Fruit fly (Drosophila melanogaster) Kc167 (cell line): ENCODE data around the gene CG13801.

Experiments
- Sin3A ChIP-seq: fragments of >200 bp; optimal IDR thresholded peaks from 2 replicates; lab custom pipeline; 2018; ENCODE audit warnings: missing external identifiers
- h ChIP-seq: fragments of >200 bp; optimal IDR thresholded peaks from 3 replicates; lab custom pipeline; 2018; ENCODE audit warnings: missing external identifiers
- insv ChIP-seq: fragments of >200 bp; optimal IDR thresholded peaks from 3 replicates; lab custom pipeline; 2018; ENCODE audit warnings: missing external identifiers
- psq ChIP-seq: fragments of >200 bp; optimal IDR thresholded peaks from 2 replicates; lab custom pipeline; 2017; ENCODE audit warnings: missing external identifiers
- ttk ChIP-seq: sonication (Bioruptor generic); optimal IDR thresholded peaks from 2 replicates; lab custom pipeline; 2017; ENCODE audit warnings: missing external identifiers

- TF ChIP-seq Sin3A (lab: Kevin White, UChicago) (no peak), insv (lab: Kevin White, UChicago) (no peak), psq (no peak), h (lab: Kevin White, UChicago) (no peak), ttk (lab: Kevin White, UChicago) (no peak)
Measured at dm6 chr3L:2325276-2325675, 35.1 kb upstream of the CG13801 start.
